Fruit fly (Drosophila melanogaster): ENCODE measurements around the gene CG5958.

Gene CG5958

DNA sequence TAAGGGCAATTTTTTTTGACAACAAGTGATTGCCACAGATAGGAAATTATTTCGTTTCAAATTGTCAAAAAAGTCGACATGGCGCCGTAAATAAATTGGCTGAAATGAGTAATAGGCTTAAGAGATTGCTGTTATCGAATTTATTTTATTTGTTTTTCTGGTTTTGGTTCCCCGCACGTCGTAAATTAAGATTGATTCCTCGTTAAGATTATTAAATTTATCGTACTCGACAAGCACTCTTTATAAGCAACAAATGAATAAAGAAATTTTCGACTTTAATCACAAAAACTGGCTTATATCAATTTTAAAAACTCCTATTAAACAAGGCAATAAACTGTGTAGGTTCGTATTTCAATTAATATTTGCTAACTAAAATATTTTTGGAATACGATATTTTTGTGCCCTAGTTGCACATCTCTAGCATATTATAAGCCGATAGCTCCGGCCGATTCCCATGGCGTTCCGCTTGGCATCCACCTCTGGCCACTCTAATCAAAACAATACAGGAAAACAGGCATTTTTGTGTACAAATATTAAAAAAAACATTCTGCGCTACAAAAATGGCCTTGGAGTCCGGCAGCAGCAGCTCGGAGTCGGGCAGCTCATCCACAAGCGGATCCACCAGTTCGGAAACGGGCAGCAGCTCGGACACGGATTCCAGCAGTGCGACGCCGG, 21.2 kb downstream of the CG5958 start, which contains the start of gene chm (continued):
- TF ChIP-seq ash1 (GFP tag; optimal IDR thresholded peaks at IDR 0.05) (no peak), Optix (GFP tag; IDR thresholded peaks at IDR 0.05) (no peak), CG2712 (tag; optimal IDR thresholded peaks at IDR 0.05) (peak; percentile 51), Hr78 (GFP tag; optimal IDR thresholded peaks at IDR 0.05) (no peak), HLH4C (GFP tag; IDR thresholded peaks at IDR 0.05; ENCODE audit: partially characterized antibody) (peak; percentile 71), CG12104 (GFP tag; optimal IDR thresholded peaks at IDR 0.05) (no peak), Bteb2 (GFP tag; optimal IDR thresholded peaks at IDR 0.05) (no peak), CG3995 (GFP tag; optimal IDR thresholded peaks at IDR 0.05) (peak; percentile 40), org-1 (GFP tag; optimal IDR thresholded peaks at IDR 0.05) (no peak), tin (GFP tag; optimal IDR thresholded peaks at IDR 0.05) (peak; percentile 38), Vsx1 (GFP tag; optimal IDR thresholded peaks at IDR 0.05) (no peak), br (optimal IDR thresholded peaks at IDR 0.05) (no peak), kah (GFP tag; optimal IDR thresholded peaks at IDR 0.05) (no peak), CG15514 (GFP tag; optimal IDR thresholded peaks at IDR 0.05) (peak; percentile 46), usp (GFP tag; optimal IDR thresholded peaks at IDR 0.05) (no peak), gsb-n (tag; optimal IDR thresholded peaks at IDR 0.05) (no peak), Trl (optimal IDR thresholded peaks at IDR 0.05) (no peak), Trl (GFP tag; optimal IDR thresholded peaks at IDR 0.05) (peak; percentile 26), D (optimal IDR thresholded peaks at IDR 0.05) (no peak), D (GFP tag; optimal IDR thresholded peaks at IDR 0.05) (no peak), CG30431 (GFP tag; optimal IDR thresholded peaks at IDR 0.05) (no peak), Lpt (GFP tag; optimal IDR thresholded peaks at IDR 0.05) (no peak), CG4854 (GFP tag; optimal IDR thresholded peaks at IDR 0.05) (no peak), CG13296 (GFP tag; optimal IDR thresholded peaks at IDR 0.05) (peak; percentile 28), Ets97D (GFP tag; optimal IDR thresholded peaks at IDR 0.05) (peak; percentile 53), fd64A (GFP tag; optimal IDR thresholded peaks at IDR 0.05) (no peak), Myb (GFP tag; optimal IDR thresholded peaks at IDR 0.05) (peak; percentile 32), hbn (GFP tag; IDR thresholded peaks at IDR 0.05; ENCODE audit: partially characterized antibody) (peak; percentile 89), CG1647 (GFP tag; optimal IDR thresholded peaks at IDR 0.05) (no peak), CG13287 (GFP tag; IDR thresholded peaks at IDR 0.05; ENCODE audit: partially characterized antibody) (peak; percentile 93), BEAF-32 (GFP tag; optimal IDR thresholded peaks at IDR 0.05) (peak; percentile 89), Scr (GFP tag; IDR thresholded peaks at IDR 0.05; ENCODE audit: partially characterized antibody) (peak; percentile 88), Mrtf (GFP tag; IDR thresholded peaks at IDR 0.05) (no peak), Adf1 (GFP tag; IDR thresholded peaks at IDR 0.05) (no peak), CG11247 (GFP tag; IDR thresholded peaks at IDR 0.05) (0 out of 2 replicates have a peak, but pooled peaks have one; percentile 41), CG7786 (GFP tag; optimal IDR thresholded peaks at IDR 0.05) (peak; percentile 47), tna (GFP tag; IDR thresholded peaks at IDR 0.05; ENCODE audit: partially characterized antibody) (peak; percentile 64), MESR4 (GFP tag; optimal IDR thresholded peaks at IDR 0.05) (peak; percentile 65), dmrt11E (tag; optimal IDR thresholded peaks at IDR 0.05) (no peak), Usf (GFP tag; optimal IDR thresholded peaks at IDR 0.05) (no peak), fru (optimal IDR thresholded peaks at IDR 0.05) (no peak), CG12391 (tag; optimal IDR thresholded peaks at IDR 0.05) (peak; percentile 52), CG14667 (GFP tag; IDR thresholded peaks at IDR 0.05) (no peak; the same call in 1 of the 2 replicates), CG7556 (GFP tag; optimal IDR thresholded peaks at IDR 0.05) (no peak), CG7928 (GFP tag; optimal IDR thresholded peaks at IDR 0.05) (no peak), Hmx (GFP tag; optimal IDR thresholded peaks at IDR 0.05) (no peak), Hr51 (GFP tag; optimal IDR thresholded peaks at IDR 0.05) (peak in 1 of 2 experiments; percentile 1), NC2α (GFP tag; optimal IDR thresholded peaks at IDR 0.05) (no peak), dm (GFP tag; optimal IDR thresholded peaks at IDR 0.05) (no peak), nerfin-2 (GFP tag; IDR thresholded peaks at IDR 0.05; ENCODE audit: partially characterized antibody) (peak; percentile 76), wek (GFP tag; optimal IDR thresholded peaks at IDR 0.05) (no peak)
